Worm (Caenorhabditis elegans) whole organism, L3 larva: Measurements from ENCODE around the gene C06G4.6.

ENCODE experiments used
- R02D3.7 ChIP-seq: fragments of 150-350 bp; optimal IDR thresholded peaks from 2 replicates; lab custom pipeline; 2014; ENCODE audit warnings: missing biosample characterization, missing genetic modification characterization
- aly-2 ChIP-seq: fragments of 150-350 bp; optimal IDR thresholded peaks from 2 replicates; lab custom pipeline; 2014; ENCODE audit warnings: missing biosample characterization, missing genetic modification characterization
- ama-1 ChIP-seq: fragments of 150-350 bp; optimal IDR thresholded peaks from 2 replicates; lab custom pipeline; 2018
- ceh-28 ChIP-seq: fragments of 150-350 bp; optimal IDR thresholded peaks from 2 replicates; lab custom pipeline; 2014; ENCODE audit warnings: missing biosample characterization, missing genetic modification reagents, missing genetic modification characterization
- ceh-9 ChIP-seq: sonication (generic microtip); optimal IDR thresholded peaks from 2 replicates; lab custom pipeline; 2018; ENCODE audit warnings: missing biosample characterization, missing genetic modification characterization
- daf-12 ChIP-seq: fragments of 150-350 bp; optimal IDR thresholded peaks from 2 replicates; lab custom pipeline; 2014; ENCODE audit warnings: missing biosample characterization, missing genetic modification reagents, missing genetic modification characterization
- egl-5 ChIP-seq: fragments of 150-350 bp; optimal IDR thresholded peaks from 2 replicates; lab custom pipeline; 2017; ENCODE audit warnings: missing biosample characterization, missing genetic modification reagents, missing genetic modification characterization, inconsistent platforms
- elt-1 ChIP-seq: fragments of 150-350 bp; optimal IDR thresholded peaks from 2 replicates; lab custom pipeline; 2014; ENCODE audit warnings: missing biosample characterization, missing genetic modification characterization
- elt-3 ChIP-seq, 3 experiments: fragments of 150-350 bp in 1 of 3; sonication (generic microtip) in 2 of 3; optimal IDR thresholded peaks; 2 replicates in 2 of 3; 4 replicates in 1 of 3; lab custom pipeline; 2014 to 2017; ENCODE audit warnings: missing biosample characterization in 3 of 3, missing genetic modification characterization in 3 of 3
- fkh-10 ChIP-seq: sonication (generic microtip); optimal IDR thresholded peaks from 2 replicates; lab custom pipeline; 2017; ENCODE audit warnings: missing biosample characterization, missing genetic modification reagents, missing genetic modification characterization
- fos-1 ChIP-seq: fragments of 150-350 bp; optimal IDR thresholded peaks from 2 replicates; lab custom pipeline; 2014; ENCODE audit warnings: missing biosample characterization, missing genetic modification characterization
- lin-15B ChIP-seq: fragments of 150-350 bp; optimal IDR thresholded peaks from 2 replicates; lab custom pipeline; 2014; ENCODE audit warnings: missing biosample characterization, missing genetic modification characterization
- lin-39 ChIP-seq: fragments of 150-350 bp; optimal IDR thresholded peaks from 2 replicates; lab custom pipeline; 2018; ENCODE audit warnings: missing biosample characterization, missing genetic modification reagents, missing genetic modification characterization
- lsy-12 ChIP-seq: sonication (generic microtip); optimal IDR thresholded peaks from 2 replicates; lab custom pipeline; 2016; ENCODE audit warnings: mild to moderate bottlenecking, missing genetic modification characterization, missing compliant biosample characterization
- mdl-1 ChIP-seq: fragments of 150-350 bp; optimal IDR thresholded peaks from 2 replicates; lab custom pipeline; 2014; ENCODE audit warnings: missing biosample characterization, missing genetic modification characterization
- mml-1 ChIP-seq: fragments of 150-350 bp; sonication (generic microtip); optimal IDR thresholded peaks from 3 replicates; lab custom pipeline; 2014; ENCODE audit warnings: missing biosample characterization, missing genetic modification characterization
- nhr-11 ChIP-seq: fragments of 150-350 bp; optimal IDR thresholded peaks from 2 replicates; lab custom pipeline; 2014; ENCODE audit warnings: missing biosample characterization, missing genetic modification characterization
- nhr-12 ChIP-seq: fragments of 150-350 bp; optimal IDR thresholded peaks from 2 replicates; lab custom pipeline; 2014; ENCODE audit warnings: missing biosample characterization, missing genetic modification characterization
- nhr-23 ChIP-seq: fragments of 150-350 bp; optimal IDR thresholded peaks from 2 replicates; lab custom pipeline; 2014; ENCODE audit warnings: missing biosample characterization, missing genetic modification reagents, missing genetic modification characterization
- nhr-237 ChIP-seq: fragments of 150-350 bp; optimal IDR thresholded peaks from 2 replicates; lab custom pipeline; 2014; ENCODE audit warnings: missing biosample characterization, missing genetic modification characterization
- nhr-25 ChIP-seq: sonication (generic microtip); optimal IDR thresholded peaks from 2 replicates; lab custom pipeline; 2017; ENCODE audit warnings: missing biosample characterization, missing genetic modification characterization
- nhr-28 ChIP-seq: fragments of 150-350 bp; optimal IDR thresholded peaks from 2 replicates; lab custom pipeline; 2014; ENCODE audit warnings: missing biosample characterization, missing genetic modification characterization
- nhr-43 ChIP-seq: sonication (generic microtip); optimal IDR thresholded peaks from 2 replicates; lab custom pipeline; 2016; ENCODE audit warnings: mild to moderate bottlenecking, missing genetic modification characterization, missing compliant biosample characterization; ENCODE audit not compliant: poor library complexity, severe bottlenecking
- nhr-76 ChIP-seq: fragments of 150-350 bp; sonication (generic microtip); optimal IDR thresholded peaks from 5 replicates; lab custom pipeline; 2014; ENCODE audit warnings: missing biosample characterization, missing genetic modification characterization
- pha-4 ChIP-seq: fragments of 150-350 bp; optimal IDR thresholded peaks from 2 replicates; lab custom pipeline; 2014; ENCODE audit warnings: missing biosample characterization, missing genetic modification reagents, missing genetic modification characterization
- pqm-1 ChIP-seq: fragments of 150-350 bp; optimal IDR thresholded peaks from 2 replicates; lab custom pipeline; 2017; ENCODE audit warnings: missing biosample characterization, missing genetic modification characterization, inconsistent platforms
- sea-2 ChIP-seq: fragments of 150-350 bp; sonication (generic microtip); optimal IDR thresholded peaks from 4 replicates; lab custom pipeline; 2014; ENCODE audit warnings: missing biosample characterization, missing genetic modification reagents, missing genetic modification characterization
- tbx-2 ChIP-seq: sonication (generic microtip); optimal IDR thresholded peaks from 2 replicates; lab custom pipeline; 2016; ENCODE audit warnings: mild to moderate bottlenecking, missing genetic modification characterization, missing compliant biosample characterization
- unc-39 ChIP-seq: sonication (generic microtip); optimal IDR thresholded peaks from 4 replicates; lab custom pipeline; 2017; ENCODE audit warnings: missing biosample characterization, missing genetic modification characterization
- zag-1 ChIP-seq: fragments of 150-350 bp; optimal IDR thresholded peaks from 2 replicates; lab custom pipeline; 2014; ENCODE audit warnings: missing biosample characterization, missing genetic modification characterization
- ztf-4 ChIP-seq: fragments of 150-350 bp; optimal IDR thresholded peaks from 2 replicates; lab custom pipeline; 2014; ENCODE audit warnings: missing biosample characterization, missing genetic modification characterization

The C06G4.6 gene

DNA sequence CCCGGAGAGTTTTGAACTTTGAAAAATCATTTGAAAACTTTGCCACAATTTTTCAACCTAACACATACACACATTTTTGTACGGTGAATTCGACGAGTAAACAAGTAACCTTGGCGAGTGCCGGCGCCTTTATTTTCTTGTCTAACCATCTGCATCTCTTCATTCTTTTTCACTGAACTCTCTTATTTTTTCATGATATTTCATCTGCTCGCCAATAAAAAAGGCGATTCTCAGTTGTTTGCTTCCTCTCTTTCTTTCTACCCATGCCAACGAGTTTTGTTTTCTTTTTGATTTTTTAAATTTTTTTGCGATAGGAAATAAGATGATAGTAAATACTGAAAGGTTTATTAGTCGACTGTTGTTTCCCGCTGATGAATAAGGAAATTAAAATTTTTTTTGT lies 25.5 kb upstream of the C06G4.6 start (continued):
- no peak for TF ChIP-seq nhr-28 (tag; lab: Kevin White, UChicago)
- TF ChIP-seq mdl-1 (tag; lab: Kevin White, UChicago): no peak
- TF ChIP-seq ama-1: no peak
- no peak for TF ChIP-seq elt-1
- no peak for TF ChIP-seq mml-1 (tag; lab: Kevin White, UChicago)
- TF ChIP-seq, all 47 proteins: peak for 7

DNA sequence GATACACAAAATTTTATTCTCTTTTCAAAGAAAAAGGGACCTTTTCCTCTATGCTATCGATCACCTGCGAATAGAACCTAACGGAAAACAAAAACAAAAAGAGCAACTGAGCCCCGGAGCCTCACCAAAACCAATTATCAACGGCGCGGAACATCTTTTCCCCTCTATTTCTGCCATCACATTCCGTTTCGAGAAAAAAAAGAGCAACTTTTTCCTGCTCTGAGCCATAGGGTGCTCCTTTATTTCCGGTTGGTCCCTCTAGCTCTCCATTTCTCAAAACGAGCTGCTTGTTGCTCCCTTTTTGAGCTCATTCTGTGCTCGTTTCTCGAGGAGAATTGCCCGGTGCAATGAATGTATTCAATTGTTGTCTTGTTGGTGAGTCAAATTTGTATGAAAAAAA lies 24.5 kb upstream of the C06G4.6 start, which contains the start of gene clp-1:
clp-1 (plus strand) TSS at position 301 of the 400 bp plus-strand sequence.
- TF ChIP-seq fkh-10 (no peak), ama-1 (peak; percentile 28), lin-39 (tag; lab: Kevin White, UChicago) (peak; percentile 26)

DNA sequence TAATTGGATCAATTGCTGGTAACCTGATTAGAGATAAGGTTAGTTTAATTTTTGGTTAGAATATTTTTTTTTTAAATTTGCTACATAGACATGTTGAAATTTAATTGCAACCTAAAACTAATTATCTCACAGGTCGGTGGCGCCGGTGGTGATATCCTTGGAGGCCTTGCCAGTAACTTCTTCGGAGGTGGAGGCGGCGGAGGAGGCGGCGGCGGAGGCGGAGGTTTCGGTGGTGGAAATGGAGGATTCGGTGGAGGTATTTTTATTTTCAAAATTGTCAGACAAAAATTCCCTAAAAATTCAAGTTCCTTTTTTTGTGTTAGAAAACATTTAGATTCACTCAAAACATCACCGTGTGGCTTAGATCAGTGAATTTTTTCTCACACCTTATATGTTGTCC lies 23.0 kb upstream of the C06G4.6 start:
- TF ChIP-seq unc-39 (no peak), nhr-12 (tag; lab: Kevin White, UChicago) (no peak), ceh-9 (tag; lab: Kevin White, UChicago) (no peak), nhr-237 (no peak), lin-15B (tag; lab: Kevin White, UChicago) (no peak), nhr-23 (tag; lab: Kevin White, UChicago) (no peak), pqm-1 (no peak), lsy-12 (tag; lab: Kevin White, UChicago) (no peak), R02D3.7 (tag; lab: Kevin White, UChicago) (no peak), ztf-4 (tag; lab: Kevin White, UChicago) (no peak), sea-2 (no peak), zag-1 (tag; lab: Kevin White, UChicago) (no peak), ama-1 (no peak)

DNA sequence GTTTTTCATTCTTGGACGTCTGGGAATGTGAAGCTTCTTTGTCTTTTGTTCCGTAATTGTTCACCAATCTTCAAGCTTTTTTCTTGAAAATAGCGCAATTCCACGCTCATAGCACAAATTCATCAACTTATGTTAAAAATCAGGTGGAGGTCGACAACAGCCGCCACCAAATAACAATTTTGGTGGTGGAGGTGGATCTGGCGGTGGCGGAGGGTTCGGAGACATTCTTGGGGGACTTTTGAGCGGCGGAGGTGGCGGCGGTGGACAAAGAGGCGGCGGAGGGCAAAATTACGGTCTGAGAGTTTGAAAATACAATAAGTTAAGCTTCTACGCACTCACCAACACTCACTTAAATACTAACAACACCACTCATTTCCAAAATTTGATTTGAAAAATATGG lies 22.3 kb upstream of the C06G4.6 start:
- TF ChIP-seq fos-1 (tag; lab: Kevin White, UChicago) (no peak), nhr-43 (tag; lab: Kevin White, UChicago) (no peak), nhr-76 (no peak), tbx-2 (tag; lab: Kevin White, UChicago) (no peak), aly-2 (tag; lab: Kevin White, UChicago) (no peak), elt-3 (tag; optimal IDR thresholded peaks at IDR 0.05; lab: Kevin White, UChicago) (no peak), daf-12 (tag; lab: Kevin White, UChicago) (no peak), unc-39 (no peak), ztf-4 (tag; lab: Kevin White, UChicago) (no peak), ceh-28 (tag; lab: Kevin White, UChicago) (no peak), lsy-12 (tag; lab: Kevin White, UChicago) (no peak), nhr-12 (tag; lab: Kevin White, UChicago) (no peak), R02D3.7 (tag; lab: Kevin White, UChicago) (no peak), egl-5 (tag; lab: Kevin White, UChicago) (no peak), lin-39 (tag; lab: Kevin White, UChicago) (no peak), nhr-11 (no peak), lin-15B (tag; lab: Kevin White, UChicago) (no peak), mdl-1 (tag; lab: Kevin White, UChicago) (no peak), ama-1 (no peak), zag-1 (tag; lab: Kevin White, UChicago) (no peak)

DNA sequence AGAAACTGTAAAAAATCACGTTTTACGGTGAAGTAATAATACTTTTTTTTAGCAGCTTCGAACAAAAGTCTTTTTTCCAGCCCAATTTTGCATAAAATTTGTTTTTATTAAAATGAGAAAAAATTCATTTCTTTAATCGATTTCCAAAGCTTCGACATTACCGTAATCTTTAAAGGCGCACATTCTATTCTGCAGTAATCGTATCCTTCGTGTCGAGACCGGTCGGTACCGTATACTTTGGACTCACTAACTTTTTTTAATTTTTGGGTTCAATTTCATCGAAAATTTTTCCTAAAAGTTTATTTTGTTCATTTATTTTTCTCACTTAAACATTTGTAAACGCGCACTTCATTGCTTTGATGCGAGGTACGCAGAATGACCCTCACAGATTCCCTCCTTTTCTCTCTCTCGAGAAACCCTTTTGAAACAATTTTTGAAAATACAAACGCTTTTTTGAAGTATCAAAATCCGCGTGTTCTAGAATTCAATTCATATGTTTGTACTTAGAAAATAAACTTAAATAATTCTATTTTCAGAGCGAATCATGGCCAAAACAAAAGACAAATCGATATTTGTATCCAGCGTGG lies 17.5 kb upstream of the C06G4.6 start, which contains the start of gene hrpk-2:
hrpk-2 (plus strand) TSS at position 537 of the 587 bp plus-strand sequence.
- TF ChIP-seq mml-1 (tag; lab: Kevin White, UChicago): no peak
- no peak for TF ChIP-seq pha-4 (tag; lab: Kevin White, UChicago)
- no peak for TF ChIP-seq aly-2 (tag; lab: Kevin White, UChicago)
- TF ChIP-seq daf-12 (tag; lab: Kevin White, UChicago): no peak
- no peak for TF ChIP-seq elt-3 (tag; optimal IDR thresholded peaks at IDR 0.05; lab: Kevin White, UChicago)
- TF ChIP-seq nhr-43 (tag; lab: Kevin White, UChicago): no peak
- no peak for TF ChIP-seq nhr-76
- TF ChIP-seq nhr-25: no peak
- no peak for TF ChIP-seq tbx-2 (tag; lab: Kevin White, UChicago)
- no peak for TF ChIP-seq nhr-237

DNA sequence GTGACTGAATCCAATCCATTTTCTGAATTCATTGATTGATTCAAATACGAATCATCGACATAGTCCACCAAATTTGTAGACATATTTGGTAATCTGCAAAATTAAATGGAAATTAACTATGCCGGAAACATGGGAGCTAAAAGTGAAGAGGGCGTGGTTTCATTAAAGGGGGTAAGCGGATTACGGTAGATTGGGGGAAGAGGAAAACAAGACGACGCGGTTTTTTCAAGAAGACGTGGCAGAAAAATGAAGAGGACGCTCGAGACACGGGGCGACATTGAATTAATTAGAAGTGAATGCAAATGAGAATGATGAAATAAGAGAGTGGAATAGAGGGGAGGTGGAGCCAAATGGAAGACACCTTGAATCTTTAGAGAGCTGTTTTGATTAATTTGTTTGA lies 7.8 kb upstream of the C06G4.6 start, which contains the start of gene npr-17:
npr-17 (minus strand) TSS at position 101 of the 400 bp plus-strand sequence.
- no peak for TF ChIP-seq tbx-2 (tag; lab: Kevin White, UChicago)
- no peak for TF ChIP-seq nhr-25
- no peak for TF ChIP-seq mdl-1 (tag; lab: Kevin White, UChicago)
